Worm (Caenorhabditis elegans) whole organism, young adult: ENCODE measurements around the gene xbp-1.

ENCODE experiments used
- D2030.7 ChIP-seq: fragments of 200-800 bp; sonication (Bioruptor generic); IDR thresholded peaks from 2 replicates; pipeline ENCODE4 v1.3.6; 2022; ENCODE audit warnings: missing genetic modification reagents, missing genetic modification characterization, missing compliant biosample characterization
- F33H1.4 ChIP-seq: fragments of 200-800 bp; sonication (Bioruptor generic); IDR thresholded peaks from 2 replicates; pipeline ENCODE4 v1.3.6; 2022; ENCODE audit warnings: missing genetic modification reagents, missing genetic modification characterization, missing compliant biosample characterization
- F37B4.10 ChIP-seq: fragments of 200-800 bp; sonication (Bioruptor generic); IDR thresholded peaks from 2 replicates; pipeline ENCODE4 v1.3.6; 2022; ENCODE audit warnings: missing genetic modification characterization, missing compliant biosample characterization
- F39B2.1 ChIP-seq: fragments of 200-800 bp; sonication (Bioruptor generic); IDR thresholded peaks from 2 replicates; pipeline ENCODE4 v1.3.6; 2022; ENCODE audit warnings: missing genetic modification reagents, missing genetic modification characterization, missing compliant biosample characterization
- F52B5.7 ChIP-seq: sonication (generic microtip); optimal IDR thresholded peaks from 2 replicates; lab custom pipeline; 2016; ENCODE audit warnings: mild to moderate bottlenecking, missing genetic modification characterization, missing compliant biosample characterization
- F55B11.4 ChIP-seq: sonication (generic microtip); optimal IDR thresholded peaks from 2 replicates; lab custom pipeline; 2016; ENCODE audit warnings: missing compliant biosample characterization, missing genetic modification characterization, borderline replicate concordance; ENCODE audit not compliant: insufficient read depth
- K12H6.12 ChIP-seq: fragments of 200-800 bp; sonication (Bioruptor generic); optimal IDR thresholded peaks from 2 replicates; lab custom pipeline; 2018; ENCODE audit warnings: mild to moderate bottlenecking, missing genetic modification characterization, missing compliant biosample characterization
- Y56A3A.18 ChIP-seq: fragments of 200-800 bp; sonication (Bioruptor generic); IDR thresholded peaks from 2 replicates; pipeline ENCODE4 v1.3.6; 2022; ENCODE audit warnings: missing genetic modification reagents, missing genetic modification characterization, missing compliant biosample characterization
- akir-1 ChIP-seq: fragments of 200-800 bp; sonication (Bioruptor generic); optimal IDR thresholded peaks from 2 replicates; lab custom pipeline; 2018; ENCODE audit warnings: mild to moderate bottlenecking, missing genetic modification characterization, moderate library complexity, missing compliant biosample characterization
- aptf-2 ChIP-seq: fragments of 200-800 bp; sonication (Bioruptor generic); conservative IDR thresholded peaks from 2 replicates; pipeline ENCODE4 v1.3.6; 2022; ENCODE audit warnings: missing genetic modification reagents, missing genetic modification characterization, missing compliant biosample characterization
- atf-7 ChIP-seq: sonication (generic microtip); optimal IDR thresholded peaks from 2 replicates; lab custom pipeline; 2017; ENCODE audit warnings: mild to moderate bottlenecking, missing genetic modification characterization, missing compliant biosample characterization
- athp-1 ChIP-seq: sonication (generic microtip); optimal IDR thresholded peaks from 2 replicates; lab custom pipeline; 2017; ENCODE audit warnings: mild to moderate bottlenecking, missing genetic modification characterization, missing compliant biosample characterization
- bed-2 ChIP-seq: fragments of 200-800 bp; sonication (Bioruptor generic); IDR thresholded peaks from 2 replicates; pipeline ENCODE4 v1.3.6; 2022; ENCODE audit warnings: missing genetic modification reagents, missing genetic modification characterization, missing compliant biosample characterization
- ceh-100 ChIP-seq: fragments of 200-800 bp; sonication (Bioruptor generic); IDR thresholded peaks from 2 replicates; pipeline ENCODE4 v1.3.6; 2022; ENCODE audit warnings: missing genetic modification reagents, missing genetic modification characterization, missing compliant biosample characterization
- ceh-27 ChIP-seq: fragments of 200-800 bp; sonication (Bioruptor generic); optimal IDR thresholded peaks from 2 replicates; lab custom pipeline; 2018; ENCODE audit warnings: mild to moderate bottlenecking, missing genetic modification characterization, moderate library complexity, missing compliant biosample characterization
- ceh-58 ChIP-seq: fragments of 200-800 bp; sonication (Bioruptor generic); IDR thresholded peaks from 2 replicates; pipeline ENCODE4 v1.3.6; 2022; ENCODE audit warnings: missing genetic modification characterization, missing compliant biosample characterization
- ceh-79 ChIP-seq: sonication (generic microtip); optimal IDR thresholded peaks from 2 replicates; lab custom pipeline; 2017; ENCODE audit warnings: mild to moderate bottlenecking, missing genetic modification characterization, missing compliant biosample characterization
- chd-7 ChIP-seq: sonication (generic microtip); optimal IDR thresholded peaks from 2 replicates; lab custom pipeline; 2016; ENCODE audit warnings: mild to moderate bottlenecking, missing genetic modification characterization, moderate library complexity, missing compliant biosample characterization
- dpl-1 ChIP-seq: fragments of 150-350 bp; optimal IDR thresholded peaks from 2 replicates; lab custom pipeline; 2014; ENCODE audit warnings: missing biosample characterization, missing genetic modification reagents, missing genetic modification characterization
- egl-18 ChIP-seq: fragments of 200-800 bp; sonication (Bioruptor generic); IDR thresholded peaks from 2 replicates; pipeline ENCODE4 v1.3.6; 2022; ENCODE audit warnings: missing genetic modification reagents, missing genetic modification characterization, missing compliant biosample characterization
- egrh-3 ChIP-seq: fragments of 200-800 bp; sonication (Bioruptor generic); IDR thresholded peaks from 2 replicates; pipeline ENCODE4 v1.3.6; 2022; ENCODE audit warnings: missing genetic modification reagents, missing genetic modification characterization, missing compliant biosample characterization
- ets-4 ChIP-seq: fragments of 200-800 bp; sonication (Bioruptor generic); optimal IDR thresholded peaks from 2 replicates; lab custom pipeline; 2018; ENCODE audit warnings: mild to moderate bottlenecking, missing genetic modification characterization, missing compliant biosample characterization
- fkh-3 ChIP-seq: sonication (generic microtip); optimal IDR thresholded peaks from 2 replicates; lab custom pipeline; 2016; ENCODE audit warnings: mild to moderate bottlenecking, missing genetic modification characterization, missing compliant biosample characterization
- lag-1 ChIP-seq: fragments of 200-800 bp; sonication (Bioruptor generic); IDR thresholded peaks from 2 replicates; pipeline ENCODE4 v1.3.6; 2022; ENCODE audit warnings: missing genetic modification reagents, missing genetic modification characterization, missing compliant biosample characterization
- lin-40 ChIP-seq: sonication (generic microtip); optimal IDR thresholded peaks from 2 replicates; lab custom pipeline; 2016; ENCODE audit warnings: missing genetic modification characterization, mild to moderate bottlenecking, missing compliant biosample characterization, missing genotype, missing genetic modification reagents
- lin-54 ChIP-seq: fragments of 200-800 bp; sonication (Bioruptor generic); optimal IDR thresholded peaks from 2 replicates; lab custom pipeline; 2018; ENCODE audit warnings: mild to moderate bottlenecking, missing genetic modification characterization, missing compliant biosample characterization
- lsl-1 ChIP-seq: fragments of 200-800 bp; sonication (Bioruptor generic); optimal IDR thresholded peaks from 2 replicates; lab custom pipeline; 2018; ENCODE audit warnings: mild to moderate bottlenecking, missing genetic modification characterization, moderate library complexity, missing compliant biosample characterization
- lsy-27 ChIP-seq: sonication (generic microtip); optimal IDR thresholded peaks from 2 replicates; lab custom pipeline; 2017; ENCODE audit warnings: missing genetic modification characterization, mild to moderate bottlenecking, missing compliant biosample characterization, antibody characterized with exemption, missing genotype, borderline replicate concordance; ENCODE audit not compliant: insufficient read depth
- madf-10 ChIP-seq: sonication (generic microtip); optimal IDR thresholded peaks from 2 replicates; lab custom pipeline; 2016; ENCODE audit warnings: mild to moderate bottlenecking, missing genetic modification characterization, missing compliant biosample characterization
- madf-6 ChIP-seq: fragments of 200-800 bp; sonication (Bioruptor generic); IDR thresholded peaks from 2 replicates; pipeline ENCODE4 v1.3.6; 2022; ENCODE audit warnings: missing genetic modification reagents, missing genetic modification characterization, missing compliant biosample characterization
- nfya-1 ChIP-seq: sonication (generic microtip); optimal IDR thresholded peaks from 2 replicates; lab custom pipeline; 2017; ENCODE audit warnings: antibody characterized with exemption, missing compliant biosample characterization, missing genetic modification characterization, borderline replicate concordance; ENCODE audit not compliant: insufficient read depth
- nfya-2 ChIP-seq: fragments of 200-800 bp; sonication (Bioruptor generic); IDR thresholded peaks from 2 replicates; pipeline ENCODE4 v1.3.6; 2022; ENCODE audit warnings: missing genetic modification reagents, missing genetic modification characterization, missing compliant biosample characterization
- nhr-179 ChIP-seq: sonication (generic microtip); optimal IDR thresholded peaks from 2 replicates; lab custom pipeline; 2016; ENCODE audit warnings: mild to moderate bottlenecking, missing genetic modification characterization, missing compliant biosample characterization
- nhr-27 ChIP-seq: fragments of 200-800 bp; sonication (Bioruptor generic); optimal IDR thresholded peaks from 2 replicates; lab custom pipeline; 2018; ENCODE audit warnings: mild to moderate bottlenecking, missing genetic modification characterization, moderate library complexity, missing compliant biosample characterization
- nhr-80 ChIP-seq: sonication (generic microtip); optimal IDR thresholded peaks from 2 replicates; lab custom pipeline; 2016; ENCODE audit warnings: missing genetic modification characterization, missing compliant biosample characterization
- nhr-90 ChIP-seq: sonication (generic microtip); optimal IDR thresholded peaks from 2 replicates; lab custom pipeline; 2016; ENCODE audit warnings: missing genotype, mild to moderate bottlenecking, missing genetic modification characterization, missing compliant biosample characterization
- rec-8 ChIP-seq, 2 experiments: sonication (generic microtip); optimal IDR thresholded peaks; 2 replicates each; lab custom pipeline; 2016; ENCODE audit warnings: mild to moderate bottlenecking in 2 of 2, missing genetic modification characterization in 2 of 2, missing genetic modification reagents in 2 of 2, missing genotype in 2 of 2, missing biosample characterization in 1 of 2, missing compliant biosample characterization in 1 of 2, moderate library complexity in 1 of 2
- sdz-38 ChIP-seq: sonication (generic microtip); optimal IDR thresholded peaks from 2 replicates; lab custom pipeline; 2016; ENCODE audit warnings: missing genotype, missing genetic modification characterization, missing compliant biosample characterization
- sea-2 ChIP-seq: fragments of 200-800 bp; sonication (Bioruptor generic); IDR thresholded peaks from 2 replicates; pipeline ENCODE4 v1.3.6; 2022; ENCODE audit warnings: missing genetic modification characterization, missing compliant biosample characterization
- snpc-1.1 ChIP-seq: sonication (generic microtip); optimal IDR thresholded peaks from 2 replicates; lab custom pipeline; 2017; ENCODE audit warnings: missing genetic modification characterization, mild to moderate bottlenecking, missing compliant biosample characterization, antibody characterized with exemption, moderate library complexity, missing genotype, missing genetic modification reagents; ENCODE audit not compliant: insufficient read depth
- snpc-4 ChIP-seq, 5 experiments: fragments of 150-350 bp in 1 of 5; sonication (generic microtip) in 4 of 5; optimal IDR thresholded peaks; 2 replicates each; lab custom pipeline; 2014 to 2018; ENCODE audit warnings: missing genetic modification characterization in 5 of 5, missing biosample characterization in 3 of 5, antibody characterized with exemption in 2 of 5, mild to moderate bottlenecking in 2 of 5, missing compliant biosample characterization in 2 of 5, missing genotype in 2 of 5, moderate library complexity in 2 of 5, missing genetic modification reagents in 1 of 5
- sptf-2 ChIP-seq: fragments of 200-800 bp; sonication (Bioruptor generic); optimal IDR thresholded peaks from 2 replicates; lab custom pipeline; 2018; ENCODE audit warnings: mild to moderate bottlenecking, missing genetic modification characterization, missing compliant biosample characterization
- tlf-1 ChIP-seq: fragments of 200-800 bp; sonication (Bioruptor generic); optimal IDR thresholded peaks from 2 replicates; lab custom pipeline; 2018; ENCODE audit warnings: mild to moderate bottlenecking, missing genetic modification characterization, missing compliant biosample characterization
- xnd-1 ChIP-seq: sonication (generic microtip); optimal IDR thresholded peaks from 2 replicates; lab custom pipeline; 2016; ENCODE audit warnings: missing genotype, missing genetic modification reagents, missing genetic modification characterization, missing compliant biosample characterization
- ztf-22 ChIP-seq: fragments of 200-800 bp; sonication (Bioruptor generic); optimal IDR thresholded peaks from 2 replicates; lab custom pipeline; 2018; ENCODE audit warnings: mild to moderate bottlenecking, missing genetic modification characterization, moderate library complexity, missing compliant biosample characterization
- ztf-26 ChIP-seq: sonication (generic microtip); optimal IDR thresholded peaks from 2 replicates; lab custom pipeline; 2017; ENCODE audit warnings: missing genetic modification characterization, missing compliant biosample characterization
- ztf-28 ChIP-seq: fragments of 200-800 bp; sonication (Bioruptor generic); IDR thresholded peaks from 2 replicates; pipeline ENCODE4 v1.3.6; 2022; ENCODE audit warnings: missing genetic modification reagents, missing genetic modification characterization, missing compliant biosample characterization
- ztf-3 ChIP-seq: fragments of 200-800 bp; sonication (Bioruptor generic); optimal IDR thresholded peaks from 2 replicates; lab custom pipeline; 2018; ENCODE audit warnings: mild to moderate bottlenecking, missing genetic modification characterization, missing compliant biosample characterization

Gene xbp-1

ce11 chrIII:4176109-4176596 lies 17.5 kb upstream of the xbp-1 start, which contains the start of the genes hrde-1 and C16C10.13 (continued):
- no peak for TF ChIP-seq ceh-100 (GFP tag; lab: Robert Waterston, UW)
- TF ChIP-seq nhr-80 (tag; lab: Kevin White, UChicago): no peak
- TF ChIP-seq egrh-3 (GFP tag; lab: Robert Waterston, UW): no peak
- no peak for TF ChIP-seq lag-1 (GFP tag; lab: Robert Waterston, UW)
- peak; percentile 43 for TF ChIP-seq snpc-1.1
- no peak for TF ChIP-seq nhr-90 (tag; lab: Kevin White, UChicago)
- TF ChIP-seq K12H6.12 (tag; lab: Kevin White, UChicago): no peak
- TF ChIP-seq tlf-1 (GFP tag; lab: Kevin White, UChicago): peak; percentile 79
- no peak for TF ChIP-seq egl-18 (GFP tag; lab: Robert Waterston, UW)
- TF ChIP-seq akir-1: no peak
- TF ChIP-seq ets-4 (GFP tag; lab: Kevin White, UChicago): no peak
- no peak for TF ChIP-seq atf-7 (tag; lab: Kevin White, UChicago)
- TF ChIP-seq lsl-1 (GFP tag; lab: Kevin White, UChicago): peak; percentile 91
- no peak for TF ChIP-seq sptf-2 (GFP tag; lab: Kevin White, UChicago)
- no peak for TF ChIP-seq fkh-3 (tag; lab: Kevin White, UChicago)
- no peak for TF ChIP-seq ceh-58 (GFP tag; lab: Robert Waterston, UW)
- TF ChIP-seq ztf-28 (GFP tag; lab: Robert Waterston, UW): no peak
- TF ChIP-seq ceh-79 (tag; lab: Kevin White, UChicago): no peak
- TF ChIP-seq madf-10 (tag; lab: Kevin White, UChicago): no peak
- TF ChIP-seq sea-2: no peak
- no peak for TF ChIP-seq snpc-4 (GFP tag; optimal IDR thresholded peaks at IDR 0.05; lab: Kevin White, UChicago)
- peak in 1 of 4 experiments; percentile 56 for TF ChIP-seq snpc-4 (tag; optimal IDR thresholded peaks at IDR 0.05; lab: Kevin White, UChicago)
- no peak for TF ChIP-seq F39B2.1 (GFP tag; lab: Robert Waterston, UW)
- TF ChIP-seq bed-2: no peak
- no peak for TF ChIP-seq F37B4.10 (GFP tag; lab: Robert Waterston, UW)
- no peak for TF ChIP-seq sdz-38 (tag; lab: Kevin White, UChicago)
- TF ChIP-seq lin-54 (GFP tag; lab: Kevin White, UChicago): peak; percentile 88
- TF ChIP-seq nhr-179 (tag; lab: Kevin White, UChicago): no peak
- no peak for TF ChIP-seq F52B5.7 (tag; lab: Kevin White, UChicago)
- peak; percentile 78 for TF ChIP-seq F33H1.4 (GFP tag; lab: Robert Waterston, UW)
- TF ChIP-seq F55B11.4 (tag; lab: Kevin White, UChicago): no peak
- no peak for TF ChIP-seq nfya-1 (tag; lab: Kevin White, UChicago)
- TF ChIP-seq ztf-22 (GFP tag; lab: Kevin White, UChicago): no peak
- TF ChIP-seq athp-1 (tag; lab: Kevin White, UChicago): peak; percentile 70
- no peak for TF ChIP-seq ztf-3 (GFP tag; lab: Kevin White, UChicago)
- peak; percentile 21 for TF ChIP-seq lsy-27
- no peak for TF ChIP-seq ztf-26 (tag; lab: Kevin White, UChicago)
- TF ChIP-seq rec-8 (tag; optimal IDR thresholded peaks at IDR 0.05; lab: Kevin White, UChicago): no peak
- TF ChIP-seq nhr-27 (tag; lab: Kevin White, UChicago): no peak
- TF ChIP-seq lin-40: no peak
- no peak for TF ChIP-seq chd-7
- TF ChIP-seq Y56A3A.18: no peak
- TF ChIP-seq madf-6: peak; percentile 98
- TF ChIP-seq dpl-1 (GFP tag; lab: Kevin White, UChicago): peak; percentile 80
- no peak for TF ChIP-seq aptf-2 (GFP tag; lab: Robert Waterston, UW)
- peak; percentile 91 for TF ChIP-seq D2030.7 (GFP tag; lab: Robert Waterston, UW)
- TF ChIP-seq xnd-1 (tag; lab: Kevin White, UChicago): peak; percentile 92
- no peak for TF ChIP-seq nfya-2
- TF ChIP-seq ceh-27: no peak
